Fruit fly (Drosophila melanogaster) whole organism, embryonic: ENCODE measurements around the gene CG10959.

Experiments used
- CG1647 ChIP-seq: fragments of 200-800 bp; sonication (Bioruptor generic); optimal IDR thresholded peaks from 3 replicates; lab custom pipeline; 2016; ENCODE audit warnings: missing biosample characterization, missing genetic modification characterization
- CG18619 ChIP-seq: fragments of 200-800 bp; sonication (Bioruptor generic); optimal IDR thresholded peaks from 3 replicates; lab custom pipeline; 2017; ENCODE audit warnings: missing biosample characterization, mild to moderate bottlenecking, missing genetic modification characterization
- Mes4 ChIP-seq: fragments of 200-800 bp; sonication (Bioruptor generic); optimal IDR thresholded peaks from 2 replicates; lab custom pipeline; 2016; ENCODE audit warnings: missing biosample characterization, missing genetic modification characterization
- Poxn ChIP-seq: fragments of 200-800 bp; sonication (Bioruptor generic); IDR thresholded peaks from 2 replicates; pipeline ENCODE4 v1.3.6; 2022; ENCODE audit warnings: missing biosample characterization, missing genetic modification characterization
- dati ChIP-seq: fragments of 200-800 bp; sonication (Bioruptor generic); IDR thresholded peaks from 2 replicates; pipeline ENCODE4 v1.3.6; 2022; ENCODE audit warnings: missing biosample characterization, missing genetic modification characterization
- zen ChIP-seq: fragments of 200-800 bp; sonication (Bioruptor generic); optimal IDR thresholded peaks from 3 replicates; lab custom pipeline; 2018; ENCODE audit warnings: missing biosample characterization, mild to moderate bottlenecking, missing genetic modification characterization, moderate library complexity

DNA sequence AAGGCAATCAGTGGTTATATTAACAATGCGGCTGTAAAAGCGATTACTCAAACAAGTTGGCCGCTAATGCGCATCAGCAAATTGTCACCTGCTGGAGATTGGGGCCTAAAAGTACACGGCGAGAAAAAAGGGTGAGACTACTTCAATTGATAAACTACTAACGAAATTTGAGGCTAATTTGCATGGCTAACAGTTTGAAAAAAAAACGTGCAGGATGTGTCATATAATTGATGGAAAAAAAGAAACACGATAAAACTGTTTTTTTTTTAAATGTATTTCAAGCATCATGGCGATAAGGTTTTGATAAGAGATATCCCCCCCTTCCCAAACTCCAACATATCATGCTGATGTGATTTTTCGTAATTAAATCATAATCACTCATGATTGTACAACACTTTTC is 35.9 kb upstream of the CG10959 start:
- TF ChIP-seq Mes4 (GFP tag; lab: Kevin White, UChicago): no peak
- peak; percentile 18 for TF ChIP-seq CG18619 (GFP tag; lab: Kevin White, UChicago)
- TF ChIP-seq Poxn (GFP tag; lab: Robert Waterston, UW): 0 out of 2 replicates have a peak, but pooled peaks have one; percentile 11
- no peak for TF ChIP-seq zen (tag; lab: Kevin White, UChicago)
- TF ChIP-seq dati: no peak
- TF ChIP-seq CG1647 (GFP tag; lab: Kevin White, UChicago): no peak
